Worm (Caenorhabditis elegans) whole organism, L1 larva: ENCODE results near the gene C06E2.1.

Experiments
- C04F5.9 ChIP-seq: sonication (generic microtip); optimal IDR thresholded peaks from 2 replicates; lab custom pipeline; 2016; ENCODE audit warnings: missing genetic modification characterization, missing compliant biosample characterization
- C34B4.2 ChIP-seq: sonication (generic microtip); optimal IDR thresholded peaks from 2 replicates; lab custom pipeline; 2017; ENCODE audit warnings: mild to moderate bottlenecking, missing genetic modification characterization, missing compliant biosample characterization
- F16B12.6 ChIP-seq: fragments of 150-350 bp; optimal IDR thresholded peaks from 2 replicates; lab custom pipeline; 2014; ENCODE audit warnings: missing biosample characterization, missing genetic modification characterization
- aha-1 ChIP-seq: fragments of 150-350 bp; optimal IDR thresholded peaks from 2 replicates; lab custom pipeline; 2014; ENCODE audit warnings: missing biosample characterization, missing genetic modification characterization
- alr-1 ChIP-seq: fragments of 200-800 bp; sonication (Bioruptor generic); optimal IDR thresholded peaks from 2 replicates; lab custom pipeline; 2018; ENCODE audit warnings: borderline replicate concordance, mild to moderate bottlenecking, missing genetic modification characterization, missing compliant biosample characterization
- blmp-1 ChIP-seq: fragments of 150-350 bp; optimal IDR thresholded peaks from 2 replicates; lab custom pipeline; 2014; ENCODE audit warnings: missing biosample characterization, missing genetic modification characterization
- ceh-63 ChIP-seq: fragments of 200-800 bp; sonication (Bioruptor generic); optimal IDR thresholded peaks from 2 replicates; lab custom pipeline; 2018; ENCODE audit warnings: mild to moderate bottlenecking, missing genetic modification characterization, missing compliant biosample characterization
- ceh-82 ChIP-seq, 3 experiments: fragments of 150-350 bp in 1 of 3; sonication (generic microtip) in 2 of 3; optimal IDR thresholded peaks; 2 replicates each; lab custom pipeline; 2014 to 2017; ENCODE audit warnings: missing biosample characterization in 3 of 3, missing genetic modification characterization in 3 of 3
- dpl-1 ChIP-seq, 3 experiments: fragments of 150-350 bp in 2 of 3; sonication (generic microtip) in 1 of 3; optimal IDR thresholded peaks; 2 replicates each; lab custom pipeline; 2014 to 2017; ENCODE audit warnings: missing biosample characterization in 3 of 3, missing genetic modification characterization in 3 of 3, missing genetic modification reagents in 3 of 3
- efl-1 ChIP-seq, 4 experiments: fragments of 150-350 bp; optimal IDR thresholded peaks in 3 of 4; peaks in 1 of 4; 1 replicate in 1 of 4; 2 replicates in 3 of 4; lab custom pipeline; 2014; ENCODE audit warnings: missing biosample characterization in 2 of 4, missing genetic modification characterization in 2 of 4, missing genetic modification reagents in 2 of 4
- egl-13 ChIP-seq: sonication (generic microtip); optimal IDR thresholded peaks from 2 replicates; lab custom pipeline; 2016; ENCODE audit warnings: missing genotype, missing genetic modification reagents, missing genetic modification characterization, missing compliant biosample characterization
- egl-27 ChIP-seq, 2 experiments: fragments of 150-350 bp in 1 of 2; sonication (generic microtip); optimal IDR thresholded peaks; 3 replicates each; lab custom pipeline; 2017 to 2018; ENCODE audit warnings: missing biosample characterization in 2 of 2, missing genetic modification characterization in 2 of 2, missing genetic modification reagents in 2 of 2
- elt-2 ChIP-seq: sonication (generic microtip); optimal IDR thresholded peaks from 2 replicates; lab custom pipeline; 2016; ENCODE audit warnings: missing genetic modification characterization, mild to moderate bottlenecking, inconsistent platforms, missing compliant biosample characterization, missing genetic modification reagents
- elt-3 ChIP-seq, 6 experiments: fragments of 150-350 bp in 1 of 6; sonication (generic microtip); optimal IDR thresholded peaks; 2 replicates each; lab custom pipeline; 2017 to 2018; ENCODE audit warnings: missing biosample characterization in 6 of 6, missing genetic modification characterization in 6 of 6, inconsistent platforms in 1 of 6
- ets-5 ChIP-seq: fragments of 200-800 bp; sonication (Bioruptor generic); IDR thresholded peaks from 2 replicates; pipeline ENCODE4 v1.3.6; 2022; ENCODE audit warnings: missing genetic modification characterization, missing compliant biosample characterization
- fkh-8 ChIP-seq: sonication (generic microtip); optimal IDR thresholded peaks from 2 replicates; lab custom pipeline; 2016; ENCODE audit warnings: mild to moderate bottlenecking, missing genetic modification characterization, missing compliant biosample characterization
- hlh-17 ChIP-seq: fragments of 200-800 bp; sonication (Bioruptor generic); optimal IDR thresholded peaks from 2 replicates; lab custom pipeline; 2018; ENCODE audit warnings: missing genetic modification characterization, mild to moderate bottlenecking, missing compliant biosample characterization, moderate library complexity, borderline replicate concordance
- hlh-4 ChIP-seq: sonication (generic microtip); optimal IDR thresholded peaks from 2 replicates; lab custom pipeline; 2016; ENCODE audit warnings: mild to moderate bottlenecking, missing genetic modification characterization, missing compliant biosample characterization
- hpl-2 ChIP-seq: fragments of 150-350 bp; optimal IDR thresholded peaks from 2 replicates; lab custom pipeline; 2014; ENCODE audit warnings: missing biosample characterization, missing genetic modification reagents, missing genetic modification characterization
- irx-1 ChIP-seq: sonication (generic microtip); optimal IDR thresholded peaks from 2 replicates; lab custom pipeline; 2016; ENCODE audit warnings: missing genetic modification characterization, missing compliant biosample characterization
- isw-1 ChIP-seq: fragments of 200-800 bp; sonication (Bioruptor generic); IDR thresholded peaks from 2 replicates; pipeline ENCODE4 v1.3.6; 2022; ENCODE audit warnings: missing genetic modification characterization, missing compliant biosample characterization
- jun-1 ChIP-seq: fragments of 150-350 bp; optimal IDR thresholded peaks from 2 replicates; lab custom pipeline; 2014; ENCODE audit warnings: missing biosample characterization, missing genetic modification reagents, missing genetic modification characterization
- lin-14 ChIP-seq: fragments of 200-800 bp; sonication (Bioruptor generic); optimal IDR thresholded peaks from 2 replicates; lab custom pipeline; 2018; ENCODE audit warnings: mild to moderate bottlenecking, missing genetic modification characterization, moderate library complexity, missing compliant biosample characterization
- lin-35 ChIP-seq, 2 experiments: fragments of 150-350 bp; optimal IDR thresholded peaks; 2 replicates each; lab custom pipeline; 2014; ENCODE audit warnings: missing biosample characterization in 2 of 2, missing genetic modification characterization in 2 of 2, missing genetic modification reagents in 2 of 2
- lin-39 ChIP-seq: fragments of 150-350 bp; optimal IDR thresholded peaks from 2 replicates; lab custom pipeline; 2014; ENCODE audit warnings: missing biosample characterization, missing genetic modification reagents, missing genetic modification characterization
- mab-9 ChIP-seq: fragments of 200-800 bp; sonication (Bioruptor generic); IDR thresholded peaks from 2 replicates; pipeline ENCODE4 v1.3.6; 2022; ENCODE audit warnings: missing genetic modification reagents, missing genetic modification characterization, missing compliant biosample characterization
- mef-2 ChIP-seq: fragments of 150-350 bp; optimal IDR thresholded peaks from 2 replicates; lab custom pipeline; 2014; ENCODE audit warnings: missing biosample characterization, missing genetic modification characterization
- mep-1 ChIP-seq: fragments of 150-350 bp; optimal IDR thresholded peaks from 2 replicates; lab custom pipeline; 2014; ENCODE audit warnings: missing biosample characterization, missing genetic modification characterization
- nhr-11 ChIP-seq: fragments of 150-350 bp; optimal IDR thresholded peaks from 2 replicates; lab custom pipeline; 2014; ENCODE audit warnings: missing biosample characterization, missing genetic modification characterization
- nhr-19 ChIP-seq: fragments of 200-800 bp; sonication (Bioruptor generic); conservative IDR thresholded peaks from 2 replicates; pipeline ENCODE4 v1.3.6; 2022; ENCODE audit warnings: missing genetic modification characterization, missing compliant biosample characterization
- nhr-237 ChIP-seq: fragments of 150-350 bp; optimal IDR thresholded peaks from 2 replicates; lab custom pipeline; 2014; ENCODE audit warnings: missing biosample characterization, missing genetic modification characterization
- nhr-28 ChIP-seq: fragments of 150-350 bp; optimal IDR thresholded peaks from 2 replicates; lab custom pipeline; 2014; ENCODE audit warnings: missing biosample characterization, missing genetic modification characterization
- nhr-76 ChIP-seq: sonication (generic microtip); optimal IDR thresholded peaks from 2 replicates; lab custom pipeline; 2017; ENCODE audit warnings: missing biosample characterization, missing genetic modification characterization
- nhr-77 ChIP-seq: fragments of 150-350 bp; optimal IDR thresholded peaks from 2 replicates; lab custom pipeline; 2014; ENCODE audit warnings: missing biosample characterization, missing genetic modification characterization
- nhr-85 ChIP-seq: sonication (generic microtip); peaks from one replicate; lab custom pipeline; 2016; ENCODE audit warnings: missing genetic modification characterization, inconsistent platforms, missing compliant biosample characterization
- pag-3 ChIP-seq: sonication (generic microtip); optimal IDR thresholded peaks from 2 replicates; lab custom pipeline; 2017; ENCODE audit warnings: missing genetic modification characterization, mild to moderate bottlenecking, missing compliant biosample characterization, antibody characterized with exemption, borderline replicate concordance; ENCODE audit not compliant: insufficient read depth
- pax-3 ChIP-seq: fragments of 200-800 bp; sonication (Bioruptor generic); optimal IDR thresholded peaks from 2 replicates; lab custom pipeline; 2018; ENCODE audit warnings: mild to moderate bottlenecking, missing genetic modification characterization, moderate library complexity, missing compliant biosample characterization
- pqm-1 ChIP-seq: sonication (generic microtip); optimal IDR thresholded peaks from 3 replicates; lab custom pipeline; 2017; ENCODE audit warnings: missing biosample characterization, missing genetic modification characterization
- rnt-1 ChIP-seq: sonication (generic microtip); optimal IDR thresholded peaks from 2 replicates; lab custom pipeline; 2016; ENCODE audit warnings: mild to moderate bottlenecking, missing genetic modification characterization, moderate library complexity, missing compliant biosample characterization
- skn-1 ChIP-seq: fragments of 150-350 bp; optimal IDR thresholded peaks from 2 replicates; lab custom pipeline; 2014; ENCODE audit warnings: missing biosample characterization, missing genetic modification characterization
- snpc-4 ChIP-seq: fragments of 150-350 bp; optimal IDR thresholded peaks from 2 replicates; lab custom pipeline; 2014; ENCODE audit warnings: missing biosample characterization, missing genetic modification characterization
- sox-4 ChIP-seq: sonication (generic microtip); optimal IDR thresholded peaks from 2 replicates; lab custom pipeline; 2016; ENCODE audit warnings: missing genetic modification characterization, missing compliant biosample characterization
- sptf-1 ChIP-seq: fragments of 150-350 bp; optimal IDR thresholded peaks from 2 replicates; lab custom pipeline; 2014; ENCODE audit warnings: missing biosample characterization, missing genetic modification characterization
- tlp-1 ChIP-seq: fragments of 150-350 bp; optimal IDR thresholded peaks from 2 replicates; lab custom pipeline; 2014; ENCODE audit warnings: missing biosample characterization, missing genetic modification characterization
- unc-130 ChIP-seq: fragments of 150-350 bp; optimal IDR thresholded peaks from 2 replicates; lab custom pipeline; 2017; ENCODE audit warnings: missing biosample characterization, missing genetic modification characterization, inconsistent platforms
- unc-30 ChIP-seq: sonication (generic microtip); optimal IDR thresholded peaks from 2 replicates; lab custom pipeline; 2017; ENCODE audit warnings: missing biosample characterization, missing genetic modification characterization
- vab-15 ChIP-seq: sonication (generic microtip); optimal IDR thresholded peaks from 2 replicates; lab custom pipeline; 2017; ENCODE audit warnings: missing genotype, mild to moderate bottlenecking, missing genetic modification characterization, missing compliant biosample characterization
- zip-4 ChIP-seq: fragments of 200-800 bp; sonication (Bioruptor generic); optimal IDR thresholded peaks from 2 replicates; lab custom pipeline; 2018; ENCODE audit warnings: mild to moderate bottlenecking, missing genetic modification characterization, moderate library complexity, missing compliant biosample characterization
- ztf-4 ChIP-seq: fragments of 150-350 bp; optimal IDR thresholded peaks from 2 replicates; lab custom pipeline; 2014; ENCODE audit warnings: missing biosample characterization, missing genetic modification characterization

C06E2.1 gene

ce11 chrX:8838176-8838575, 36.5 kb downstream of the C06E2.1 start:
- no peak for TF ChIP-seq pqm-1 (tag; lab: Kevin White, UChicago)
- TF ChIP-seq hlh-17 (GFP tag; lab: Kevin White, UChicago): no peak
- TF ChIP-seq nhr-85 (tag; lab: Kevin White, UChicago): no peak
- no peak for TF ChIP-seq nhr-77 (tag; lab: Kevin White, UChicago)
- TF ChIP-seq tlp-1: no peak
- no peak for TF ChIP-seq irx-1 (tag; lab: Kevin White, UChicago)

ce11 chrX:8835887-8836348, 38.7 kb downstream of the C06E2.1 start, which contains the start of gene C28G1.2:
C28G1.2 (plus strand) TSS chrX:8836016.
- TF ChIP-seq nhr-11 (tag; lab: Kevin White, UChicago): peak; percentile 60
- peak; percentile 47 for TF ChIP-seq hlh-4
- TF ChIP-seq nhr-19 (GFP tag; lab: Robert Waterston, UW): peak; percentile 94
- TF ChIP-seq mef-2: peak; percentile 18
- TF ChIP-seq unc-30 (tag; lab: Kevin White, UChicago): no peak
- peak; percentile 80 for TF ChIP-seq skn-1
- TF ChIP-seq ztf-4 (tag; lab: Kevin White, UChicago): peak; percentile 87
- peak; percentile 73 for TF ChIP-seq pag-3 (tag; lab: Kevin White, UChicago)
- TF ChIP-seq rnt-1 (tag; lab: Kevin White, UChicago): peak; percentile 90
- peak; percentile 86 for TF ChIP-seq nhr-77 (tag; lab: Kevin White, UChicago)
- peak; percentile 93 for TF ChIP-seq irx-1 (tag; lab: Kevin White, UChicago)
- peak; percentile 7 for TF ChIP-seq vab-15 (tag; lab: Kevin White, UChicago)
- TF ChIP-seq alr-1: no peak
- peak; percentile 63 for TF ChIP-seq aha-1 (tag; lab: Kevin White, UChicago)
- TF ChIP-seq lin-39 (tag; lab: Kevin White, UChicago): peak; percentile 80
- peak; percentile 69 for TF ChIP-seq hpl-2 (GFP tag; lab: Kevin White, UChicago)
- peak; percentile 62 for TF ChIP-seq egl-27 (tag; optimal IDR thresholded peaks at IDR 0.05; lab: Kevin White, UChicago)
- peak; percentile 83 for TF ChIP-seq isw-1 (GFP tag; lab: Robert Waterston, UW)
- TF ChIP-seq jun-1 (tag; lab: Kevin White, UChicago): peak; percentile 80
- peak; percentile 87 for TF ChIP-seq nhr-76 (tag; lab: Kevin White, UChicago)
- no peak for TF ChIP-seq C34B4.2 (tag; lab: Kevin White, UChicago)
- TF ChIP-seq mab-9 (GFP tag; lab: Robert Waterston, UW): peak; percentile 87
- peak; percentile 93 for TF ChIP-seq fkh-8 (tag; lab: Kevin White, UChicago)
- TF ChIP-seq sox-4 (tag; lab: Kevin White, UChicago): peak; percentile 92
- TF ChIP-seq unc-130 (tag; lab: Kevin White, UChicago): peak; percentile 58
- peak; percentile 74 to 78 for TF ChIP-seq efl-1 (optimal IDR thresholded peaks at IDR 0.05; lab: Kevin White, UChicago)
- peak; percentile 49 to 96 for TF ChIP-seq efl-1 (GFP tag; optimal IDR thresholded peaks at IDR 0.05 in 1 of 2; lab: Kevin White, UChicago)
- no peak for TF ChIP-seq ets-5 (GFP tag; lab: Robert Waterston, UW)
- TF ChIP-seq C04F5.9 (tag; lab: Kevin White, UChicago): peak; percentile 69
- peak; percentile 78 for TF ChIP-seq zip-4 (GFP tag; lab: Kevin White, UChicago)
- TF ChIP-seq ceh-82 (tag; optimal IDR thresholded peaks at IDR 0.05; lab: Kevin White, UChicago): peak; percentile 76 to 90 (median 82)
- TF ChIP-seq F16B12.6 (tag; lab: Kevin White, UChicago): peak; percentile 47
- peak; percentile 80 to 84 for TF ChIP-seq lin-35 (GFP tag; optimal IDR thresholded peaks at IDR 0.05; lab: Kevin White, UChicago)
- peak; percentile 89 for TF ChIP-seq egl-13 (tag; lab: Kevin White, UChicago)
- no peak for TF ChIP-seq pqm-1 (tag; lab: Kevin White, UChicago)
- peak; percentile 41 for TF ChIP-seq blmp-1
- TF ChIP-seq mep-1: peak; percentile 89
- TF ChIP-seq snpc-4 (tag; lab: Kevin White, UChicago): peak; percentile 74
- peak; percentile 63 to 74 (median 73) for TF ChIP-seq dpl-1 (GFP tag; optimal IDR thresholded peaks at IDR 0.05; lab: Kevin White, UChicago)
- peak; percentile 44 for TF ChIP-seq elt-2 (tag; lab: Kevin White, UChicago)
- TF ChIP-seq nhr-28 (tag; lab: Kevin White, UChicago): no peak
- peak; percentile 96 for TF ChIP-seq nhr-85 (tag; lab: Kevin White, UChicago)
- no peak for TF ChIP-seq sptf-1 (tag; lab: Kevin White, UChicago)
- TF ChIP-seq lin-14 (GFP tag; lab: Kevin White, UChicago): peak; percentile 97
- TF ChIP-seq nhr-237 (tag; lab: Kevin White, UChicago): peak; percentile 84
- peak; percentile 61 for TF ChIP-seq ceh-63 (GFP tag; lab: Kevin White, UChicago)
- peak; percentile 78 for TF ChIP-seq pax-3 (tag; lab: Kevin White, UChicago)
- peak in 2 of 6 experiments; percentile 34 to 81 for TF ChIP-seq elt-3 (tag; optimal IDR thresholded peaks at IDR 0.05; lab: Kevin White, UChicago)
